Fruit fly (Drosophila melanogaster) whole organism, embryonic: Measurements from ENCODE around the gene CG42340.

Source experiments
- Ada2b ChIP-seq: fragments of 200-800 bp; sonication (Bioruptor generic); IDR thresholded peaks from 2 replicates; pipeline ENCODE4 v1.3.6; 2022; ENCODE audit warnings: missing biosample characterization, missing genetic modification characterization
- Aef1 ChIP-seq: fragments of 200-800 bp; sonication (Bioruptor generic); IDR thresholded peaks from 3 replicates; pipeline ENCODE4 v1.3.6; 2022; ENCODE audit warnings: missing biosample characterization, missing genetic modification characterization
- Atf6 ChIP-seq: fragments of 200-800 bp; sonication (Bioruptor generic); IDR thresholded peaks from 2 replicates; pipeline ENCODE4 v1.3.6; 2022; ENCODE audit warnings: missing biosample characterization, missing genetic modification characterization
- CG10209 ChIP-seq: fragments of 200-800 bp; sonication (Bioruptor generic); optimal IDR thresholded peaks from 3 replicates; lab custom pipeline; 2017; ENCODE audit warnings: missing biosample characterization, mild to moderate bottlenecking, missing genetic modification characterization, missing genetic modification reagents
- CG10274 ChIP-seq: fragments of 200-800 bp; sonication (Bioruptor generic); optimal IDR thresholded peaks from 3 replicates; lab custom pipeline; 2017; ENCODE audit warnings: missing biosample characterization, mild to moderate bottlenecking, missing genetic modification characterization
- CG10654 ChIP-seq: fragments of 200-800 bp; sonication (Bioruptor generic); optimal IDR thresholded peaks from 2 replicates; lab custom pipeline; 2016; ENCODE audit warnings: missing biosample characterization, missing genetic modification characterization
- CG11085 ChIP-seq: fragments of 200-800 bp; sonication (Bioruptor generic); IDR thresholded peaks from 2 replicates; pipeline ENCODE4 v1.3.6; 2022; ENCODE audit warnings: missing biosample characterization, missing genetic modification characterization
- CG11247 ChIP-seq: fragments of 200-800 bp; sonication (Bioruptor generic); IDR thresholded peaks from 2 replicates; pipeline ENCODE4 v1.3.6; 2022; ENCODE audit warnings: missing biosample characterization, missing genetic modification characterization
- CG11560 ChIP-seq: fragments of 200-800 bp; sonication (Bioruptor generic); IDR thresholded peaks from 3 replicates; pipeline ENCODE4 v1.3.6; 2022; ENCODE audit warnings: missing biosample characterization, missing genetic modification characterization
- CG14667 ChIP-seq: fragments of 200-800 bp; sonication (Bioruptor generic); IDR thresholded peaks from 2 replicates; pipeline ENCODE4 v1.3.6; 2022; ENCODE audit warnings: missing biosample characterization, missing genetic modification characterization
- CG17359 ChIP-seq: fragments of 200-800 bp; sonication (Bioruptor generic); optimal IDR thresholded peaks from 3 replicates; lab custom pipeline; 2018; ENCODE audit warnings: missing biosample characterization, mild to moderate bottlenecking, missing genetic modification characterization, moderate library complexity
- CG2678 ChIP-seq: fragments of 200-800 bp; sonication (Bioruptor generic); optimal IDR thresholded peaks from 3 replicates; lab custom pipeline; 2019; ENCODE audit warnings: missing biosample characterization, mild to moderate bottlenecking, missing genetic modification characterization, moderate library complexity
- CG32532 ChIP-seq: fragments of 200-800 bp; sonication (Bioruptor generic); IDR thresholded peaks from 2 replicates; pipeline ENCODE4 v1.3.6; 2022; ENCODE audit warnings: missing biosample characterization, missing genetic modification characterization
- CG4360 ChIP-seq: fragments of 200-800 bp; sonication (Bioruptor generic); IDR thresholded peaks from 2 replicates; pipeline ENCODE4 v1.3.6; 2022; ENCODE audit warnings: missing biosample characterization, missing genetic modification characterization
- CG4404 ChIP-seq: fragments of 200-800 bp; sonication (Bioruptor generic); IDR thresholded peaks from 2 replicates; pipeline ENCODE4 v1.3.6; 2022; ENCODE audit warnings: missing biosample characterization, missing genetic modification characterization
- CG4707 ChIP-seq: fragments of 200-800 bp; sonication (Bioruptor generic); optimal IDR thresholded peaks from 2 replicates; lab custom pipeline; 2018; ENCODE audit warnings: missing biosample characterization, mild to moderate bottlenecking, missing genetic modification characterization, moderate library complexity
- CG4730 ChIP-seq: fragments of 200-800 bp; sonication (Bioruptor generic); IDR thresholded peaks from 2 replicates; pipeline ENCODE4 v1.3.6; 2022; ENCODE audit warnings: missing biosample characterization, missing genetic modification characterization
- CG6175 ChIP-seq: fragments of 200-800 bp; sonication (Bioruptor generic); IDR thresholded peaks from 3 replicates; pipeline ENCODE4 v1.3.6; 2022; ENCODE audit warnings: missing biosample characterization, missing genetic modification characterization
- CG7357 ChIP-seq: fragments of 200-800 bp; sonication (Bioruptor generic); IDR thresholded peaks from 3 replicates; pipeline ENCODE4 v1.3.6; 2022; ENCODE audit warnings: missing biosample characterization, missing genetic modification characterization
- CG7556 ChIP-seq: fragments of 200-800 bp; sonication (Bioruptor generic); optimal IDR thresholded peaks from 2 replicates; lab custom pipeline; 2017; ENCODE audit warnings: missing biosample characterization, mild to moderate bottlenecking, missing genetic modification characterization
- CG8290 ChIP-seq, 3 experiments: fragments of 200-800 bp; sonication (Bioruptor generic); optimal IDR thresholded peaks; 2 replicates each; lab custom pipeline; 2016 to 2019; ENCODE audit warnings: missing biosample characterization in 3 of 3, missing genetic modification characterization in 3 of 3, mild to moderate bottlenecking in 2 of 3, moderate library complexity in 1 of 3
- CG9215 ChIP-seq: fragments of 200-800 bp; sonication (Bioruptor generic); IDR thresholded peaks from 2 replicates; pipeline ENCODE4 v1.3.6; 2022; ENCODE audit warnings: missing biosample characterization, missing genetic modification characterization
- Drgx ChIP-seq: fragments of 200-800 bp; sonication (Bioruptor generic); IDR thresholded peaks from 2 replicates; pipeline ENCODE4 v1.3.6; 2022; ENCODE audit warnings: missing biosample characterization, missing genetic modification characterization
- Gsc ChIP-seq: fragments of 200-800 bp; sonication (Bioruptor generic); IDR thresholded peaks from 2 replicates; pipeline ENCODE4 v1.3.6; 2022; ENCODE audit warnings: missing biosample characterization, missing genetic modification characterization
- H15 ChIP-seq: fragments of 200-800 bp; sonication (Bioruptor generic); IDR thresholded peaks from 3 replicates; pipeline ENCODE4 v1.3.6; 2022; ENCODE audit warnings: missing biosample characterization, missing genetic modification characterization
- Lim3 ChIP-seq: fragments of 200-800 bp; sonication (Bioruptor generic); IDR thresholded peaks from 2 replicates; pipeline ENCODE4 v1.3.6; 2022; ENCODE audit warnings: missing biosample characterization, missing genetic modification characterization
- Med ChIP-seq: fragments of 200-800 bp; sonication (Bioruptor generic); peaks from one replicate; lab custom pipeline; 2016; ENCODE audit warnings: missing biosample characterization, missing genetic modification characterization, mild to moderate bottlenecking, inconsistent platforms, moderate library complexity
- NK7.1 ChIP-seq: fragments of 200-800 bp; sonication (Bioruptor generic); optimal IDR thresholded peaks from 3 replicates; lab custom pipeline; 2016; ENCODE audit warnings: missing biosample characterization, missing genetic modification characterization
- Oli ChIP-seq: fragments of 200-800 bp; sonication (Bioruptor generic); optimal IDR thresholded peaks from 2 replicates; lab custom pipeline; 2018; ENCODE audit warnings: missing biosample characterization, mild to moderate bottlenecking, missing genetic modification characterization, moderate library complexity
- Ravus ChIP-seq: fragments of 200-800 bp; sonication (Bioruptor generic); IDR thresholded peaks from 2 replicates; pipeline ENCODE4 v1.3.6; 2022; ENCODE audit warnings: missing biosample characterization, missing genetic modification characterization
- Side ChIP-seq: fragments of 200-800 bp; sonication (Bioruptor generic); optimal IDR thresholded peaks from 2 replicates; lab custom pipeline; 2016; ENCODE audit warnings: missing biosample characterization, missing genetic modification characterization
- Sox102F ChIP-seq: fragments of 200-800 bp; sonication (Bioruptor generic); optimal IDR thresholded peaks from 2 replicates; lab custom pipeline; 2018; ENCODE audit warnings: missing biosample characterization, mild to moderate bottlenecking, missing genetic modification characterization, moderate library complexity
- cato ChIP-seq: fragments of 200-800 bp; sonication (Bioruptor generic); optimal IDR thresholded peaks from 2 replicates; lab custom pipeline; 2016; ENCODE audit warnings: missing biosample characterization, missing genetic modification characterization, borderline replicate concordance
- ci ChIP-seq: fragments of 200-800 bp; sonication (Bioruptor generic); IDR thresholded peaks from 3 replicates; pipeline ENCODE4 v1.3.6; 2022; ENCODE audit warnings: missing biosample characterization, missing genetic modification characterization
- crol ChIP-seq: fragments of 200-800 bp; sonication (Bioruptor generic); IDR thresholded peaks from 2 replicates; pipeline ENCODE4 v1.3.6; 2022; ENCODE audit warnings: missing biosample characterization, missing genetic modification characterization
- dmrt99B ChIP-seq: fragments of 200-800 bp; sonication (Bioruptor generic); optimal IDR thresholded peaks from 2 replicates; lab custom pipeline; 2018; ENCODE audit warnings: missing biosample characterization, mild to moderate bottlenecking, missing genetic modification characterization, moderate library complexity
- emc ChIP-seq: fragments of 200-800 bp; sonication (Bioruptor generic); optimal IDR thresholded peaks from 2 replicates; lab custom pipeline; 2016; ENCODE audit warnings: missing biosample characterization, missing genetic modification characterization
- knrl ChIP-seq: fragments of 200-800 bp; sonication (Bioruptor generic); IDR thresholded peaks from 3 replicates; pipeline ENCODE4 v1.3.6; 2022; ENCODE audit warnings: missing biosample characterization, missing genetic modification characterization; ENCODE audit not compliant: partially characterized antibody
- nerfin-2 ChIP-seq: fragments of 200-800 bp; sonication (Bioruptor generic); IDR thresholded peaks from 2 replicates; pipeline ENCODE4 v1.3.6; 2022; ENCODE audit warnings: missing biosample characterization, missing genetic modification characterization; ENCODE audit not compliant: partially characterized antibody
- nmo ChIP-seq: fragments of 200-800 bp; sonication (Bioruptor generic); optimal IDR thresholded peaks from 2 replicates; lab custom pipeline; 2018; ENCODE audit warnings: missing biosample characterization, mild to moderate bottlenecking, missing genetic modification characterization, moderate library complexity
- onecut ChIP-seq: fragments of 200-800 bp; sonication (Bioruptor generic); IDR thresholded peaks from 2 replicates; pipeline ENCODE4 v1.3.6; 2022; ENCODE audit warnings: missing biosample characterization, missing genetic modification characterization
- phol ChIP-seq: fragments of 200-800 bp; sonication (Bioruptor generic); optimal IDR thresholded peaks from 3 replicates; lab custom pipeline; 2018; ENCODE audit warnings: missing biosample characterization, mild to moderate bottlenecking, missing genetic modification characterization, moderate library complexity
- prd ChIP-seq, 3 experiments: fragments of >200 bp in 2 of 3; fragments of 200-800 bp in 1 of 3; sonication (Bioruptor generic) in 1 of 3; optimal IDR thresholded peaks in 2 of 3; IDR thresholded peaks in 1 of 3; 2 replicates in 2 of 3; 3 replicates in 1 of 3; pipeline versions ENCODE4 v1.3.6 to Lab custom; 2017 to 2022; ENCODE audit warnings: missing biosample characterization in 1 of 3, missing genetic modification characterization in 1 of 3
- so ChIP-seq: fragments of 200-800 bp; sonication (Bioruptor generic); IDR thresholded peaks from 3 replicates; pipeline ENCODE4 v1.3.6; 2022; ENCODE audit warnings: missing biosample characterization, missing genetic modification characterization
- ssp ChIP-seq: fragments of 200-800 bp; sonication (Bioruptor generic); IDR thresholded peaks from 2 replicates; pipeline ENCODE4 v1.3.6; 2022; ENCODE audit warnings: missing biosample characterization, missing genetic modification characterization
- stc ChIP-seq: fragments of 200-800 bp; sonication (Bioruptor generic); IDR thresholded peaks from 2 replicates; pipeline ENCODE4 v1.3.6; 2022; ENCODE audit warnings: missing biosample characterization, missing genetic modification characterization
- sug ChIP-seq: fragments of 200-800 bp; optimal IDR thresholded peaks from 2 replicates; lab custom pipeline; 2019; ENCODE audit warnings: missing biosample characterization, mild to moderate bottlenecking, missing genetic modification characterization, moderate library complexity
- zen ChIP-seq: fragments of 200-800 bp; sonication (Bioruptor generic); optimal IDR thresholded peaks from 3 replicates; lab custom pipeline; 2018; ENCODE audit warnings: missing biosample characterization, mild to moderate bottlenecking, missing genetic modification characterization, moderate library complexity
- zfh1 ChIP-seq: fragments of 200-800 bp; sonication (Bioruptor generic); IDR thresholded peaks from 3 replicates; pipeline ENCODE4 v1.3.6; 2022; ENCODE audit warnings: missing biosample characterization, missing genetic modification characterization

CG42340 gene

DNA sequence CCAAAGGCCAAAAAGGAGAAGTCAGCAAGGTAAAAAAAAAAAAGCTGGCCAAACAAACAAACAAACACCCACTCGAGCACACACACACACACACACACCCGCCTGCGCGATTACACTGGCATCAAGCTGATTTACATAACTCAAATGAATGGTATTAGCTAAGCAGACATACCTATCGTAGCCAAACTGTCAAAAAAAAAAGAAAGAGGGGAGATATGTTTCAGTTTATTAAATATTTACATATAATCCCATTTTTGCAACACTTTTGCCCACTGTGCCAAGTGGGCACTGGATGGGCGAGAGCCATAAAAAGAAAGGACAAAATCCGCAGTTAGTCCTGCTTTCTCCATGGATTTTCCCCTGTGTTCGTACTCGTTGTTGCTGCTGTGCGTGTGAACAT, 84.6 kb downstream of the CG42340 start (continued):
- TF ChIP-seq CG17359 (tag; lab: Kevin White, UChicago) = peak; percentile 44
- TF ChIP-seq phol = peak; percentile 10
- TF ChIP-seq stc = 0 out of 2 replicates have a peak, but pooled peaks have one; percentile 57
- peak; percentile 73 for TF ChIP-seq CG2678 (tag; lab: Kevin White, UChicago)
- TF ChIP-seq CG4730 (GFP tag; lab: Robert Waterston, UW) = peak; percentile 33; the same call in 1 of the 2 replicates
- no peak for TF ChIP-seq zen
- TF ChIP-seq CG7357 = peak; percentile 48; the same call in 1 of the 3 replicates
- TF ChIP-seq CG4404 (GFP tag; lab: Robert Waterston, UW) = peak; percentile 46; the same call in 1 of the 2 replicates
- TF ChIP-seq Ada2b (GFP tag; lab: Robert Waterston, UW) = peak; percentile 80
- TF ChIP-seq zfh1 (GFP tag; lab: Robert Waterston, UW) = peak; percentile 62
- peak; percentile 59; the same call in 1 of the 3 replicates for TF ChIP-seq so (GFP tag; lab: Robert Waterston, UW)
- TF ChIP-seq CG11247 (GFP tag; lab: Robert Waterston, UW) = peak; percentile 65; the same call in 1 of the 2 replicates
- TF ChIP-seq NK7.1 (GFP tag; lab: Kevin White, UChicago) = no peak
- TF ChIP-seq emc (GFP tag; lab: Kevin White, UChicago) = no peak
- TF ChIP-seq knrl (GFP tag; lab: Robert Waterston, UW) = 0 out of 3 replicates have a peak, but pooled peaks have one; percentile 33
- TF ChIP-seq ssp (GFP tag; lab: Robert Waterston, UW) = peak; percentile 28; the same call in 1 of the 2 replicates
- no peak for TF ChIP-seq CG8290 (GFP tag; optimal IDR thresholded peaks at IDR 0.05; lab: Kevin White, UChicago)
- TF ChIP-seq CG8290 (tag; optimal IDR thresholded peaks at IDR 0.05; lab: Kevin White, UChicago) = peak in 1 of 2 experiments; percentile 30
- 0 out of 2 replicates have a peak, but pooled peaks have one; percentile 41 for TF ChIP-seq CG11085 (GFP tag; lab: Robert Waterston, UW)
- TF ChIP-seq CG10274 (GFP tag; lab: Kevin White, UChicago) = no peak
- no peak for TF ChIP-seq nerfin-2
- TF ChIP-seq onecut (GFP tag; lab: Robert Waterston, UW) = peak; percentile 30
- TF ChIP-seq nmo (GFP tag; lab: Kevin White, UChicago) = peak; percentile 9
- peak; percentile 25; the same call in 1 of the 2 replicates for TF ChIP-seq Drgx (GFP tag; lab: Robert Waterston, UW)
- TF ChIP-seq CG32532 (GFP tag; lab: Robert Waterston, UW) = peak; percentile 61
- no peak for TF ChIP-seq crol (GFP tag; lab: Robert Waterston, UW)
- TF ChIP-seq CG9215 (GFP tag; lab: Robert Waterston, UW) = peak; percentile 54; the same call in 1 of the 2 replicates
- TF ChIP-seq Gsc (GFP tag; lab: Robert Waterston, UW) = 0 out of 2 replicates have a peak, but pooled peaks have one; percentile 25
- no peak for TF ChIP-seq H15 (GFP tag; lab: Robert Waterston, UW)
- TF ChIP-seq CG4360 = no peak
- 0 out of 3 replicates have a peak, but pooled peaks have one; percentile 31 for TF ChIP-seq CG6175
- no peak for TF ChIP-seq prd (optimal IDR thresholded peaks at IDR 0.05; lab: Kevin White, UChicago)
- TF ChIP-seq prd (GFP tag; IDR thresholded peaks at IDR 0.05; lab: Robert Waterston, UW) = peak; percentile 71; the same call in 2 of the 3 replicates
- no peak for TF ChIP-seq CG10654 (GFP tag; lab: Kevin White, UChicago)
- no peak for TF ChIP-seq Side (GFP tag; lab: Kevin White, UChicago)
- no peak for TF ChIP-seq CG4707 (GFP tag; lab: Kevin White, UChicago)
- peak; percentile 64 for TF ChIP-seq dmrt99B (tag; lab: Kevin White, UChicago)
- TF ChIP-seq Atf6 (GFP tag; lab: Robert Waterston, UW) = peak; percentile 51; the same call in 1 of the 2 replicates
- TF ChIP-seq CG14667 (GFP tag; lab: Robert Waterston, UW) = peak; percentile 22; the same call in 1 of the 2 replicates
- peak; percentile 18 for TF ChIP-seq CG7556
- no peak for TF ChIP-seq cato (GFP tag; lab: Kevin White, UChicago)
- TF ChIP-seq Ravus (GFP tag; lab: Robert Waterston, UW) = peak; percentile 8; the same call in 1 of the 2 replicates
- peak; percentile 66 for TF ChIP-seq Aef1
- TF ChIP-seq ci (GFP tag; lab: Robert Waterston, UW) = 0 out of 3 replicates have a peak, but pooled peaks have one; percentile 35
- peak; percentile 1 for TF ChIP-seq Oli
- TF ChIP-seq Sox102F (GFP tag; lab: Kevin White, UChicago) = peak; percentile 3
- TF ChIP-seq CG10209 (GFP tag; lab: Kevin White, UChicago) = peak; percentile 31
- peak; percentile 53; the same call in 1 of the 3 replicates for TF ChIP-seq CG11560
- peak; percentile 37; the same call in 1 of the 2 replicates for TF ChIP-seq Lim3 (GFP tag; lab: Robert Waterston, UW)
- TF ChIP-seq sug (tag; lab: Kevin White, UChicago) = peak; percentile 21
- TF ChIP-seq Med (GFP tag; lab: Kevin White, UChicago) = peak; percentile 78
